Fruit fly (Drosophila melanogaster) whole organism, embryonic: Measurements from ENCODE around the gene da.

ENCODE experiments used
- Ada2b ChIP-seq: fragments of 200-800 bp; sonication (Bioruptor generic); IDR thresholded peaks from 2 replicates; pipeline ENCODE4 v1.3.6; 2022; ENCODE audit warnings: missing biosample characterization, missing genetic modification characterization
- Antp ChIP-seq: fragments of 200-800 bp; sonication (Bioruptor generic); optimal IDR thresholded peaks from 3 replicates; lab custom pipeline; 2016; ENCODE audit warnings: missing biosample characterization, missing genetic modification characterization
- Asciz ChIP-seq: fragments of 200-800 bp; sonication (Bioruptor generic); optimal IDR thresholded peaks from 2 replicates; lab custom pipeline; 2017; ENCODE audit warnings: missing biosample characterization, mild to moderate bottlenecking, missing genetic modification characterization, missing genetic modification reagents
- CG10147 ChIP-seq: fragments of 200-800 bp; sonication (Bioruptor generic); optimal IDR thresholded peaks from 2 replicates; lab custom pipeline; 2019; ENCODE audit warnings: missing biosample characterization, mild to moderate bottlenecking, missing genetic modification characterization, moderate library complexity
- CG12236 ChIP-seq: fragments of 200-800 bp; sonication (Bioruptor generic); optimal IDR thresholded peaks from 2 replicates; lab custom pipeline; 2016; ENCODE audit warnings: missing biosample characterization, missing genetic modification characterization
- CG13123 ChIP-seq: fragments of 200-800 bp; sonication (Bioruptor generic); optimal IDR thresholded peaks from 2 replicates; lab custom pipeline; 2016; ENCODE audit warnings: missing biosample characterization, missing genetic modification characterization
- CG13775 ChIP-seq: fragments of 200-800 bp; sonication (Bioruptor generic); optimal IDR thresholded peaks from 3 replicates; lab custom pipeline; 2017; ENCODE audit warnings: missing biosample characterization, mild to moderate bottlenecking, missing genetic modification characterization
- CG13894 ChIP-seq: fragments of 200-800 bp; sonication (Bioruptor generic); optimal IDR thresholded peaks from 3 replicates; lab custom pipeline; 2018; ENCODE audit warnings: missing biosample characterization, mild to moderate bottlenecking, missing genetic modification characterization, moderate library complexity
- CG15011 ChIP-seq: fragments of 200-800 bp; sonication (Bioruptor generic); optimal IDR thresholded peaks from 3 replicates; lab custom pipeline; 2018; ENCODE audit warnings: missing biosample characterization, mild to moderate bottlenecking, missing genetic modification characterization
- CG15269 ChIP-seq: fragments of 200-800 bp; sonication (Bioruptor generic); optimal IDR thresholded peaks from 2 replicates; lab custom pipeline; 2018; ENCODE audit warnings: missing biosample characterization, mild to moderate bottlenecking, missing genetic modification characterization, moderate library complexity
- CG1529 ChIP-seq: fragments of 200-800 bp; sonication (Bioruptor generic); optimal IDR thresholded peaks from 3 replicates; lab custom pipeline; 2018; ENCODE audit warnings: missing biosample characterization, missing genetic modification characterization
- CG30020 ChIP-seq: fragments of 200-800 bp; optimal IDR thresholded peaks from 2 replicates; lab custom pipeline; 2019; ENCODE audit warnings: missing biosample characterization, mild to moderate bottlenecking, missing genetic modification characterization, moderate library complexity
- CG32532 ChIP-seq: fragments of 200-800 bp; sonication (Bioruptor generic); IDR thresholded peaks from 2 replicates; pipeline ENCODE4 v1.3.6; 2022; ENCODE audit warnings: missing biosample characterization, missing genetic modification characterization
- CG3847 ChIP-seq: fragments of 200-800 bp; sonication (Bioruptor generic); IDR thresholded peaks from 2 replicates; pipeline ENCODE4 v1.3.6; 2022; ENCODE audit warnings: missing biosample characterization, missing genetic modification characterization
- CG4360 ChIP-seq: fragments of 200-800 bp; sonication (Bioruptor generic); IDR thresholded peaks from 2 replicates; pipeline ENCODE4 v1.3.6; 2022; ENCODE audit warnings: missing biosample characterization, missing genetic modification characterization
- CG4404 ChIP-seq: fragments of 200-800 bp; sonication (Bioruptor generic); IDR thresholded peaks from 2 replicates; pipeline ENCODE4 v1.3.6; 2022; ENCODE audit warnings: missing biosample characterization, missing genetic modification characterization
- CG4617 ChIP-seq: fragments of 200-800 bp; sonication (Bioruptor generic); optimal IDR thresholded peaks from 3 replicates; lab custom pipeline; 2016; ENCODE audit warnings: missing biosample characterization, missing genetic modification characterization, borderline replicate concordance
- CG6813 ChIP-seq: fragments of 200-800 bp; sonication (Bioruptor generic); optimal IDR thresholded peaks from 2 replicates; lab custom pipeline; 2017; ENCODE audit warnings: missing biosample characterization, missing genetic modification characterization, mild to moderate bottlenecking, moderate library complexity, missing genetic modification reagents
- CG8089 ChIP-seq: fragments of 200-800 bp; sonication (Bioruptor generic); optimal IDR thresholded peaks from 3 replicates; lab custom pipeline; 2016; ENCODE audit warnings: missing biosample characterization, missing genetic modification characterization
- CG8359 ChIP-seq: fragments of 200-800 bp; sonication (Bioruptor generic); optimal IDR thresholded peaks from 2 replicates; lab custom pipeline; 2017; ENCODE audit warnings: missing biosample characterization, mild to moderate bottlenecking, missing genetic modification characterization, borderline replicate concordance
- CG9797 ChIP-seq: fragments of 200-800 bp; sonication (Bioruptor generic); optimal IDR thresholded peaks from 3 replicates; lab custom pipeline; 2018; ENCODE audit warnings: missing biosample characterization, mild to moderate bottlenecking, missing genetic modification characterization
- Camta ChIP-seq: fragments of 200-800 bp; sonication (Bioruptor generic); optimal IDR thresholded peaks from 2 replicates; lab custom pipeline; 2016; ENCODE audit warnings: missing biosample characterization, missing genetic modification characterization
- Dbx ChIP-seq: fragments of 200-800 bp; sonication (Bioruptor generic); IDR thresholded peaks from 3 replicates; pipeline ENCODE4 v1.3.6; 2022; ENCODE audit warnings: missing biosample characterization, missing genetic modification characterization
- Dp ChIP-seq: fragments of 200-800 bp; sonication (Bioruptor generic); optimal IDR thresholded peaks from 2 replicates; lab custom pipeline; 2018; ENCODE audit warnings: missing biosample characterization, mild to moderate bottlenecking, missing genetic modification characterization, moderate library complexity
- ERR ChIP-seq: fragments of 200-800 bp; sonication (Bioruptor generic); optimal IDR thresholded peaks from 2 replicates; lab custom pipeline; 2016; ENCODE audit warnings: missing biosample characterization, missing genetic modification characterization
- Hmr ChIP-seq: fragments of 200-800 bp; sonication (Bioruptor generic); optimal IDR thresholded peaks from 3 replicates; lab custom pipeline; 2017; ENCODE audit warnings: mild to moderate bottlenecking, missing biosample characterization, missing genetic modification reagents, missing genetic modification characterization
- NFAT ChIP-seq: fragments of 200-800 bp; sonication (Bioruptor generic); IDR thresholded peaks from 2 replicates; pipeline ENCODE4 v1.3.6; 2022; ENCODE audit warnings: missing biosample characterization, missing genetic modification characterization
- Taf1 ChIP-seq: fragments of 200-800 bp; sonication (Bioruptor generic); IDR thresholded peaks from 2 replicates; pipeline ENCODE4 v1.3.6; 2022; ENCODE audit warnings: missing biosample characterization, missing genetic modification characterization
- br ChIP-seq: fragments of >200 bp; optimal IDR thresholded peaks from 2 replicates; lab custom pipeline; 2017
- cad ChIP-seq: fragments of >200 bp; optimal IDR thresholded peaks from 2 replicates; lab custom pipeline; 2017; ENCODE audit warnings: missing biosample characterization, missing genetic modification characterization
- corto ChIP-seq: fragments of 200-800 bp; sonication (Bioruptor generic); optimal IDR thresholded peaks from 2 replicates; lab custom pipeline; 2016; ENCODE audit warnings: missing biosample characterization, mild to moderate bottlenecking, missing genetic modification characterization, moderate library complexity
- cwo ChIP-seq: fragments of 200-800 bp; sonication (Bioruptor generic); optimal IDR thresholded peaks from 3 replicates; lab custom pipeline; 2017; ENCODE audit warnings: missing biosample characterization, missing genetic modification characterization, mild to moderate bottlenecking, moderate library complexity, missing genetic modification reagents
- dm ChIP-seq: fragments of 200-800 bp; sonication (Bioruptor generic); optimal IDR thresholded peaks from 3 replicates; lab custom pipeline; 2016; ENCODE audit warnings: missing biosample characterization, missing genetic modification characterization
- dysf ChIP-seq: fragments of 200-800 bp; sonication (Bioruptor generic); IDR thresholded peaks from 3 replicates; pipeline ENCODE4 v1.3.6; 2022; ENCODE audit warnings: missing biosample characterization, missing genetic modification characterization
- hb ChIP-seq: fragments of 200-800 bp; sonication (Bioruptor generic); IDR thresholded peaks from 3 replicates; pipeline ENCODE4 v1.3.6; 2022; ENCODE audit warnings: missing biosample characterization, missing genetic modification characterization; ENCODE audit not compliant: partially characterized antibody
- knrl ChIP-seq: fragments of 200-800 bp; sonication (Bioruptor generic); IDR thresholded peaks from 3 replicates; pipeline ENCODE4 v1.3.6; 2022; ENCODE audit warnings: missing biosample characterization, missing genetic modification characterization; ENCODE audit not compliant: partially characterized antibody
- nau ChIP-seq: fragments of 200-800 bp; sonication (Bioruptor generic); optimal IDR thresholded peaks from 3 replicates; lab custom pipeline; 2017; ENCODE audit warnings: missing biosample characterization, mild to moderate bottlenecking, missing genetic modification characterization, missing genetic modification reagents
- nom ChIP-seq: fragments of 200-800 bp; sonication (Bioruptor generic); optimal IDR thresholded peaks from 2 replicates; lab custom pipeline; 2017; ENCODE audit warnings: missing biosample characterization, missing genetic modification characterization, mild to moderate bottlenecking, moderate library complexity, missing genetic modification reagents
- pan ChIP-seq, 4 experiments: fragments of >200 bp in 3 of 4; fragments of 200-800 bp in 1 of 4; sonication (Bioruptor generic) in 1 of 4; optimal IDR thresholded peaks in 3 of 4; IDR thresholded peaks in 1 of 4; 2 replicates each; pipeline versions ENCODE4 v1.3.6 to Lab custom; 2017 to 2022; ENCODE audit warnings: missing biosample characterization in 2 of 4, missing genetic modification characterization in 2 of 4, mixed read lengths in 1 of 4
- peb ChIP-seq: fragments of 200-800 bp; sonication (Bioruptor generic); IDR thresholded peaks from 2 replicates; pipeline ENCODE4 v1.3.6; 2022; ENCODE audit warnings: missing biosample characterization, missing genetic modification characterization
- prd ChIP-seq, 3 experiments: fragments of >200 bp in 2 of 3; fragments of 200-800 bp in 1 of 3; sonication (Bioruptor generic) in 1 of 3; optimal IDR thresholded peaks in 2 of 3; IDR thresholded peaks in 1 of 3; 2 replicates in 2 of 3; 3 replicates in 1 of 3; pipeline versions ENCODE4 v1.3.6 to Lab custom; 2017 to 2022; ENCODE audit warnings: missing biosample characterization in 1 of 3, missing genetic modification characterization in 1 of 3
- pzg ChIP-seq: fragments of 200-800 bp; sonication (Bioruptor generic); optimal IDR thresholded peaks from 3 replicates; lab custom pipeline; 2018; ENCODE audit warnings: missing biosample characterization, mild to moderate bottlenecking, missing genetic modification characterization, moderate library complexity
- ranshi ChIP-seq: fragments of 200-800 bp; sonication (Bioruptor generic); IDR thresholded peaks from 2 replicates; pipeline ENCODE4 v1.3.6; 2022; ENCODE audit warnings: missing biosample characterization, missing genetic modification characterization
- row ChIP-seq: fragments of 200-800 bp; sonication (Bioruptor generic); IDR thresholded peaks from 3 replicates; pipeline ENCODE4 v1.3.6; 2022; ENCODE audit warnings: missing biosample characterization, missing genetic modification characterization
- sim ChIP-seq: fragments of 200-800 bp; sonication (Bioruptor generic); IDR thresholded peaks from 2 replicates; pipeline ENCODE4 v1.3.6; 2022; ENCODE audit warnings: missing biosample characterization, missing genetic modification characterization
- sna ChIP-seq: fragments of 200-800 bp; sonication (Bioruptor generic); IDR thresholded peaks from 2 replicates; pipeline ENCODE4 v1.3.6; 2022; ENCODE audit warnings: missing biosample characterization, missing genetic modification characterization; ENCODE audit not compliant: partially characterized antibody
- ssp ChIP-seq: fragments of 200-800 bp; sonication (Bioruptor generic); IDR thresholded peaks from 2 replicates; pipeline ENCODE4 v1.3.6; 2022; ENCODE audit warnings: missing biosample characterization, missing genetic modification characterization
- toy ChIP-seq: fragments of 200-800 bp; sonication (Bioruptor generic); IDR thresholded peaks from 2 replicates; pipeline ENCODE4 v1.3.6; 2022; ENCODE audit warnings: missing biosample characterization, missing genetic modification characterization
- tup ChIP-seq: fragments of 200-800 bp; sonication (Bioruptor generic); optimal IDR thresholded peaks from 2 replicates; lab custom pipeline; 2016; ENCODE audit warnings: missing biosample characterization, mild to moderate bottlenecking, missing genetic modification characterization, moderate library complexity

Gene da

dm6 chr2L:10428528-10428927 is 40.6 kb downstream of the da start, which contains the start of gene CG5188 (continued):
- TF ChIP-seq Hmr (GFP tag; lab: Kevin White, UChicago) (no peak), CG8089 (GFP tag; lab: Kevin White, UChicago) (no peak), CG13894 (peak; percentile 41), CG12236 (GFP tag; lab: Kevin White, UChicago) (no peak), tup (GFP tag; lab: Kevin White, UChicago) (no peak), CG15269 (tag; lab: Kevin White, UChicago) (peak; percentile 69), CG9797 (GFP tag; lab: Kevin White, UChicago) (peak; percentile 52), CG4617 (GFP tag; lab: Kevin White, UChicago) (peak; percentile 19), toy (GFP tag; lab: Robert Waterston, UW) (no peak), CG15011 (GFP tag; lab: Kevin White, UChicago) (no peak), CG30020 (peak; percentile 83), Dbx (GFP tag; lab: Robert Waterston, UW) (peak; percentile 66; the same call in 1 of the 3 replicates), Asciz (GFP tag; lab: Kevin White, UChicago) (peak; percentile 42), CG13123 (GFP tag; lab: Kevin White, UChicago) (peak; percentile 3), pan (optimal IDR thresholded peaks at IDR 0.05; lab: Kevin White, UChicago) (no peak), pan (GFP tag; optimal IDR thresholded peaks at IDR 0.05 in 1 of 2, IDR thresholded peaks at IDR 0.05 in 1 of 2) (peak in 1 of 2 experiments; percentile 66), CG8359 (no peak), CG6813 (GFP tag; lab: Kevin White, UChicago) (no peak), pzg (GFP tag; lab: Kevin White, UChicago) (peak; percentile 40), knrl (peak; percentile 20; the same call in 1 of the 3 replicates), Dp (GFP tag; lab: Kevin White, UChicago) (peak; percentile 3), nau (peak; percentile 10), dysf (GFP tag; lab: Robert Waterston, UW) (no peak; the same call in 2 of the 3 replicates), CG3847 (GFP tag; lab: Robert Waterston, UW) (no peak), Taf1 (GFP tag; lab: Robert Waterston, UW) (0 out of 2 replicates have a peak, but pooled peaks have one; percentile 29), CG4404 (GFP tag; lab: Robert Waterston, UW) (no peak), br (lab: Kevin White, UChicago) (no peak), nom (GFP tag; lab: Kevin White, UChicago) (peak; percentile 49), Antp (GFP tag; lab: Kevin White, UChicago) (no peak), peb (GFP tag; lab: Robert Waterston, UW) (no peak), sna (GFP tag; lab: Robert Waterston, UW) (0 out of 2 replicates have a peak, but pooled peaks have one; percentile 36), hb (GFP tag; lab: Robert Waterston, UW) (no peak), dm (GFP tag; lab: Kevin White, UChicago) (no peak), cad (GFP tag; lab: Kevin White, UChicago) (no peak), ranshi (peak; percentile 59; the same call in 1 of the 2 replicates), CG10147 (GFP tag; lab: Kevin White, UChicago) (no peak), sim (GFP tag; lab: Robert Waterston, UW) (no peak), cwo (GFP tag; lab: Kevin White, UChicago) (peak; percentile 27), CG13775 (GFP tag; lab: Kevin White, UChicago) (peak; percentile 29), ERR (no peak), corto (GFP tag; lab: Kevin White, UChicago) (no peak), CG32532 (GFP tag; lab: Robert Waterston, UW) (peak; percentile 75), ssp (GFP tag; lab: Robert Waterston, UW) (peak; percentile 60), CG1529 (peak; percentile 9), Camta (GFP tag; lab: Kevin White, UChicago) (peak; percentile 2), NFAT (GFP tag; lab: Robert Waterston, UW) (peak; percentile 74; the same call in 1 of the 2 replicates), CG4360 (GFP tag; lab: Robert Waterston, UW) (no peak), Ada2b (GFP tag; lab: Robert Waterston, UW) (peak; percentile 62), row (GFP tag; lab: Robert Waterston, UW) (peak; percentile 82), prd (optimal IDR thresholded peaks at IDR 0.05; lab: Kevin White, UChicago) (no peak), prd (GFP tag; IDR thresholded peaks at IDR 0.05; lab: Robert Waterston, UW) (0 out of 3 replicates have a peak, but pooled peaks have one; percentile 23)
